Worm (Caenorhabditis elegans) whole organism, midembryonic: ENCODE results near the gene F48E3.6.

ENCODE experiments used
- T22C8.4 ChIP-seq: fragments of 200-800 bp; sonication (Bioruptor generic); IDR thresholded peaks from 2 replicates; pipeline ENCODE4 v1.3.6; 2022; ENCODE audit warnings: missing genetic modification characterization, missing compliant biosample characterization
- cog-1 ChIP-seq: sonication (generic microtip); optimal IDR thresholded peaks from 2 replicates; lab custom pipeline; 2016; ENCODE audit warnings: missing genetic modification characterization, missing compliant biosample characterization
- flt-1 ChIP-seq: fragments of 200-800 bp; sonication (Bioruptor generic); IDR thresholded peaks from 2 replicates; pipeline ENCODE4 v1.3.6; 2022; ENCODE audit warnings: missing genetic modification characterization, missing compliant biosample characterization
- klf-2 ChIP-seq: fragments of 200-800 bp; sonication (Bioruptor generic); conservative IDR thresholded peaks from 2 replicates; pipeline ENCODE4 v1.3.6; 2022; ENCODE audit warnings: missing genetic modification reagents, missing genetic modification characterization, missing compliant biosample characterization
- med-1 ChIP-seq: sonication (generic microtip); optimal IDR thresholded peaks from 2 replicates; lab custom pipeline; 2017; ENCODE audit warnings: missing genetic modification characterization, mild to moderate bottlenecking, missing compliant biosample characterization, antibody characterized with exemption, missing genetic modification reagents; ENCODE audit not compliant: insufficient read depth
- ref-1 ChIP-seq: fragments of 200-800 bp; sonication (Bioruptor generic); conservative IDR thresholded peaks from 2 replicates; pipeline ENCODE4 v1.3.6; 2022; ENCODE audit warnings: missing genetic modification reagents, missing genetic modification characterization, missing compliant biosample characterization
- tab-1 ChIP-seq: fragments of 200-800 bp; sonication (Bioruptor generic); IDR thresholded peaks from 2 replicates; pipeline ENCODE4 v1.3.6; 2022; ENCODE audit warnings: missing genetic modification characterization, missing compliant biosample characterization
- ztf-23 ChIP-seq: fragments of 200-800 bp; sonication (Bioruptor generic); IDR thresholded peaks from 2 replicates; pipeline ENCODE4 v1.3.6; 2022; ENCODE audit warnings: missing genetic modification reagents, missing genetic modification characterization, missing compliant biosample characterization
- ztf-29 ChIP-seq: fragments of 200-800 bp; sonication (Bioruptor generic); IDR thresholded peaks from 2 replicates; pipeline ENCODE4 v1.3.6; 2022; ENCODE audit warnings: missing genetic modification reagents, missing genetic modification characterization, missing compliant biosample characterization

- TF ChIP-seq flt-1 (GFP tag; lab: Robert Waterston, UW), result no peak
- TF ChIP-seq med-1 (GFP tag; lab: Kevin White, UChicago), result no peak
- no peak for TF ChIP-seq cog-1
- no peak for TF ChIP-seq klf-2 (GFP tag; lab: Robert Waterston, UW)
- TF ChIP-seq ztf-29 (GFP tag; lab: Robert Waterston, UW), result no peak
- TF ChIP-seq ref-1 (GFP tag; lab: Robert Waterston, UW), result no peak
- TF ChIP-seq T22C8.4, result no peak
- TF ChIP-seq ztf-23, result no peak
- no peak for TF ChIP-seq tab-1 (GFP tag; lab: Robert Waterston, UW)
Observed at ce11 chrX:7495491-7495890, 7.2 kb downstream of the F48E3.6 start, which contains the start of gene try-14.
